Fruit fly (Drosophila melanogaster): ENCODE results near the gene CG4496.

The CG4496 gene

DNA sequence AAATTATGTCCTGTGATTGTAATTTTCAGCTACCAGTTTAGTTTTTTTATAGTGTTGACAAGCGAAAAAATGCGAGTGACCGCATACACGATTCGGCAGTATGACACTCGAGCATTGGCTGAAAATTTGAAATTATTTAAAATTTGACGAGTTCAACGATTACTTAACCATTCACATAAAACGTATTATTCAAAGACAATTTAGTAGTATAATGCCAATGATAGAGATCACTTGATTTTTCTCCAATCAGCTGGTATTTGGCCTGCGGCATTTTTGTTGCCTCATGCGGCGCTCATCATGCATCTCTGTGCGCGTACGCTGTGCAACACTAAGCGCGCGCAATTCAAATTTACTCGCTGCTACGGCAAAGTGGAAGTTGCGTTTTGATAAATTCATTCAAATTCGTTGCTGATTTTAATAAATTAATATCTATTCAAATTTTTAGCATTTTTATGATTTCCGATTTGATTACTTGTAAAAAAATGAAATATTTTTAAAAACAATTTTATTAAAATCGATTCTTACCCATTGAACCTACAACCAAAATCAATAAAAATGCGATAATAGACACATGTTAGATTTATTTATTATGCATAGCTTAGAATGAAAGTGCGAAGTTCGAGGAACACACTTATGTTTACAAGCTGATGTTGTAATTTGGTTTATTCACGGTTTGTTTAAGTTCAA lies 4.7 kb upstream of the CG4496 start, which contains the start of gene CG4497 (continued):
- TF ChIP-seq pb (GFP tag; optimal IDR thresholded peaks at IDR 0.05) (peak; percentile 93), B-H2 (GFP tag; optimal IDR thresholded peaks at IDR 0.05) (peak; percentile 86), CG31365 (tag; optimal IDR thresholded peaks at IDR 0.05) (no peak), CG2889 (GFP tag; IDR thresholded peaks at IDR 0.05) (peak; percentile 92), CG17612 (GFP tag; IDR thresholded peaks at IDR 0.05) (peak; percentile 80), Neu2 (GFP tag; optimal IDR thresholded peaks at IDR 0.05; ENCODE audit: borderline replicate concordance) (peak; percentile 49), pho (GFP tag; optimal IDR thresholded peaks at IDR 0.05) (peak; percentile 97), CG10979 (tag; optimal IDR thresholded peaks at IDR 0.05) (peak; percentile 91), CG11560 (tag; IDR thresholded peaks at IDR 0.05) (peak; percentile 89; the same call in 2 of the 3 replicates), CG7839 (tag; optimal IDR thresholded peaks at IDR 0.05) (peak; percentile 87), Fer3 (tag; optimal IDR thresholded peaks at IDR 0.05) (peak; percentile 85), CG15696 (tag; optimal IDR thresholded peaks at IDR 0.05) (peak; percentile 94), chm (GFP tag; IDR thresholded peaks at IDR 0.05) (no peak), yki (optimal IDR thresholded peaks at IDR 0.05) (no peak), CG8290 (GFP tag; optimal IDR thresholded peaks at IDR 0.05) (peak; percentile 74), CG8290 (tag; optimal IDR thresholded peaks at IDR 0.05) (peak; percentile 52 to 90), CG30431 (GFP tag; optimal IDR thresholded peaks at IDR 0.05) (peak; percentile 88), CG13424 (tag; optimal IDR thresholded peaks at IDR 0.05) (peak; percentile 98), ac (GFP tag; optimal IDR thresholded peaks at IDR 0.05) (no peak), Spps (tag; optimal IDR thresholded peaks at IDR 0.05) (peak; percentile 56), Stat92E (GFP tag; optimal IDR thresholded peaks at IDR 0.05) (peak in 1 of 3 experiments; percentile 55), CG32772 (GFP tag; IDR thresholded peaks at IDR 0.05) (peak; percentile 95), MBD-R2 (GFP tag; IDR thresholded peaks at IDR 0.05) (peak; percentile 93), CG10565 (GFP tag; optimal IDR thresholded peaks at IDR 0.05) (peak; percentile 48), CG8388 (GFP tag; optimal IDR thresholded peaks at IDR 0.05) (peak; percentile 79), CG30020 (tag; optimal IDR thresholded peaks at IDR 0.05) (peak; percentile 68), ro (GFP tag; IDR thresholded peaks at IDR 0.05) (peak; percentile 73), CG10321 (GFP tag; IDR thresholded peaks at IDR 0.05) (peak; percentile 57; the same call in 1 of the 2 replicates), bowl (GFP tag; IDR thresholded peaks at IDR 0.05) (peak; percentile 65), caup (GFP tag; optimal IDR thresholded peaks at IDR 0.05; ENCODE audit: severe bottlenecking) (peak; percentile 89), Kr (GFP tag; optimal IDR thresholded peaks at IDR 0.05) (no peak), Deaf1 (tag; optimal IDR thresholded peaks at IDR 0.05) (peak; percentile 57), p53 (GFP tag; optimal IDR thresholded peaks at IDR 0.05) (peak; percentile 88), CG7987 (GFP tag; optimal IDR thresholded peaks at IDR 0.05) (peak; percentile 78), vnd (GFP tag; IDR thresholded peaks at IDR 0.05; ENCODE audit: partially characterized antibody) (peak; percentile 89), CG10274 (GFP tag; optimal IDR thresholded peaks at IDR 0.05) (peak; percentile 47), CG8924 (tag; optimal IDR thresholded peaks at IDR 0.05) (peak; percentile 89), CG9609 (GFP tag; optimal IDR thresholded peaks at IDR 0.05) (peak; percentile 97), CTCF (GFP tag; optimal IDR thresholded peaks at IDR 0.05) (peak; percentile 44), mirr (GFP tag; optimal IDR thresholded peaks at IDR 0.05) (peak; percentile 78), da (GFP tag; optimal IDR thresholded peaks at IDR 0.05) (peak; percentile 91), pan (optimal IDR thresholded peaks at IDR 0.05) (no peak), pan (GFP tag; optimal IDR thresholded peaks at IDR 0.05 in 1 of 2, IDR thresholded peaks at IDR 0.05 in 1 of 2) (peak in 1 of 2 experiments; percentile 92), CG15011 (GFP tag; optimal IDR thresholded peaks at IDR 0.05) (peak; percentile 62), Jarid2 (GFP tag; optimal IDR thresholded peaks at IDR 0.05) (peak; percentile 54), PHDP (tag; optimal IDR thresholded peaks at IDR 0.05) (peak; percentile 89), nom (GFP tag; optimal IDR thresholded peaks at IDR 0.05) (peak; percentile 47), CG8089 (GFP tag; optimal IDR thresholded peaks at IDR 0.05) (peak; percentile 92), ap (GFP tag; IDR thresholded peaks at IDR 0.05) (peak; percentile 84), sob (GFP tag; IDR thresholded peaks at IDR 0.05) (peak; percentile 99)

All from whole organism, embryonic.